Fruit fly (Drosophila melanogaster) whole organism, embryonic: ENCODE data around the gene CG14229.

Source experiments
- Asciz ChIP-seq: fragments of 200-800 bp; sonication (Bioruptor generic); optimal IDR thresholded peaks from 2 replicates; lab custom pipeline; 2017; ENCODE audit warnings: missing biosample characterization, mild to moderate bottlenecking, missing genetic modification characterization, missing genetic modification reagents
- BEAF-32 ChIP-seq: fragments of 200-800 bp; sonication (Bioruptor generic); optimal IDR thresholded peaks from 3 replicates; lab custom pipeline; 2017; ENCODE audit warnings: missing biosample characterization, missing genetic modification characterization, mild to moderate bottlenecking, moderate library complexity, missing genetic modification reagents
- CG10543 ChIP-seq: fragments of 200-800 bp; sonication (Bioruptor generic); optimal IDR thresholded peaks from 3 replicates; lab custom pipeline; 2017; ENCODE audit warnings: missing biosample characterization, mild to moderate bottlenecking, missing genetic modification characterization, moderate library complexity
- CG10959 ChIP-seq: fragments of 200-800 bp; sonication (Bioruptor generic); IDR thresholded peaks from 2 replicates; pipeline ENCODE4 v1.3.6; 2022; ENCODE audit warnings: missing biosample characterization, missing genetic modification characterization
- CG12236 ChIP-seq: fragments of 200-800 bp; sonication (Bioruptor generic); optimal IDR thresholded peaks from 2 replicates; lab custom pipeline; 2016; ENCODE audit warnings: missing biosample characterization, missing genetic modification characterization
- CG14441 ChIP-seq: fragments of 200-800 bp; sonication (Bioruptor generic); IDR thresholded peaks from 2 replicates; pipeline ENCODE4 v1.3.6; 2022; ENCODE audit warnings: missing biosample characterization, missing genetic modification characterization
- CG14710 ChIP-seq: fragments of 200-800 bp; sonication (Bioruptor generic); optimal IDR thresholded peaks from 3 replicates; lab custom pipeline; 2019; ENCODE audit warnings: missing biosample characterization, mild to moderate bottlenecking, missing genetic modification characterization, moderate library complexity
- CG15073 ChIP-seq: fragments of 200-800 bp; sonication (Bioruptor generic); optimal IDR thresholded peaks from 2 replicates; lab custom pipeline; 2016; ENCODE audit warnings: missing biosample characterization, missing genetic modification characterization
- CG17361 ChIP-seq: fragments of 200-800 bp; sonication (Bioruptor generic); IDR thresholded peaks from 3 replicates; pipeline ENCODE4 v1.3.6; 2022; ENCODE audit warnings: missing biosample characterization, missing genetic modification characterization
- CG2712 ChIP-seq: fragments of 200-800 bp; optimal IDR thresholded peaks from 3 replicates; lab custom pipeline; 2019; ENCODE audit warnings: missing biosample characterization, mild to moderate bottlenecking, missing genetic modification characterization, moderate library complexity
- CG4328 ChIP-seq: fragments of 200-800 bp; sonication (Bioruptor generic); optimal IDR thresholded peaks from 3 replicates; lab custom pipeline; 2017; ENCODE audit warnings: missing biosample characterization, missing genetic modification reagents, missing genetic modification characterization
- CG43689 ChIP-seq: fragments of 200-800 bp; sonication (Bioruptor generic); IDR thresholded peaks from 2 replicates; pipeline ENCODE4 v1.3.6; 2022; ENCODE audit warnings: missing biosample characterization, missing genetic modification characterization
- CG6175 ChIP-seq: fragments of 200-800 bp; sonication (Bioruptor generic); IDR thresholded peaks from 3 replicates; pipeline ENCODE4 v1.3.6; 2022; ENCODE audit warnings: missing biosample characterization, missing genetic modification characterization
- CG6854 ChIP-seq: fragments of 200-800 bp; sonication (Bioruptor generic); optimal IDR thresholded peaks from 3 replicates; lab custom pipeline; 2017; ENCODE audit warnings: missing biosample characterization, mild to moderate bottlenecking, missing genetic modification characterization
- CG7987 ChIP-seq: fragments of 200-800 bp; sonication (Bioruptor generic); optimal IDR thresholded peaks from 2 replicates; lab custom pipeline; 2018; ENCODE audit warnings: missing biosample characterization, mild to moderate bottlenecking, missing genetic modification characterization, moderate library complexity
- CG8924 ChIP-seq: fragments of 200-800 bp; optimal IDR thresholded peaks from 3 replicates; lab custom pipeline; 2019; ENCODE audit warnings: missing biosample characterization, mild to moderate bottlenecking, missing genetic modification characterization, moderate library complexity
- CkIIα-i1 ChIP-seq: fragments of 200-800 bp; sonication (Bioruptor generic); IDR thresholded peaks from 2 replicates; pipeline ENCODE4 v1.3.6; 2022; ENCODE audit warnings: missing biosample characterization, missing genetic modification characterization
- Dfd ChIP-seq, 2 experiments: fragments of >200 bp; optimal IDR thresholded peaks; 2 replicates each; lab custom pipeline; 2017; ENCODE audit warnings: missing biosample characterization in 2 of 2, missing genetic modification characterization in 2 of 2
- Doc2 ChIP-seq: fragments of 200-800 bp; sonication (Bioruptor generic); IDR thresholded peaks from 2 replicates; pipeline ENCODE4 v1.3.6; 2022; ENCODE audit warnings: missing biosample characterization, missing genetic modification characterization
- Dp ChIP-seq: fragments of 200-800 bp; sonication (Bioruptor generic); optimal IDR thresholded peaks from 2 replicates; lab custom pipeline; 2018; ENCODE audit warnings: missing biosample characterization, mild to moderate bottlenecking, missing genetic modification characterization, moderate library complexity
- H15 ChIP-seq: fragments of 200-800 bp; sonication (Bioruptor generic); IDR thresholded peaks from 3 replicates; pipeline ENCODE4 v1.3.6; 2022; ENCODE audit warnings: missing biosample characterization, missing genetic modification characterization
- Hmr ChIP-seq: fragments of 200-800 bp; sonication (Bioruptor generic); optimal IDR thresholded peaks from 3 replicates; lab custom pipeline; 2017; ENCODE audit warnings: mild to moderate bottlenecking, missing biosample characterization, missing genetic modification reagents, missing genetic modification characterization
- Mrtf ChIP-seq: fragments of 200-800 bp; sonication (Bioruptor generic); IDR thresholded peaks from 3 replicates; pipeline ENCODE4 v1.3.6; 2022; ENCODE audit warnings: missing biosample characterization, missing genetic modification characterization
- Sin3A ChIP-seq: fragments of >200 bp; optimal IDR thresholded peaks from 2 replicates; lab custom pipeline; 2018
- Vsx1 ChIP-seq: fragments of 200-800 bp; sonication (Bioruptor generic); optimal IDR thresholded peaks from 2 replicates; lab custom pipeline; 2017; ENCODE audit warnings: missing biosample characterization, mild to moderate bottlenecking, missing genetic modification characterization, missing genetic modification reagents
- al ChIP-seq: fragments of 200-800 bp; sonication (Bioruptor generic); IDR thresholded peaks from 2 replicates; pipeline ENCODE4 v1.3.6; 2022; ENCODE audit warnings: missing biosample characterization, missing genetic modification characterization
- ase ChIP-seq: fragments of 200-800 bp; sonication (Bioruptor generic); IDR thresholded peaks from 3 replicates; pipeline ENCODE4 v1.3.6; 2022; ENCODE audit warnings: missing biosample characterization, missing genetic modification characterization
- ato ChIP-seq: fragments of 200-800 bp; sonication (Bioruptor generic); IDR thresholded peaks from 2 replicates; pipeline ENCODE4 v1.3.6; 2022; ENCODE audit warnings: missing biosample characterization, missing genetic modification characterization; ENCODE audit not compliant: partially characterized antibody
- chm ChIP-seq: fragments of 200-800 bp; sonication (Bioruptor generic); IDR thresholded peaks from 2 replicates; pipeline ENCODE4 v1.3.6; 2022; ENCODE audit warnings: missing biosample characterization, missing genetic modification characterization
- ci ChIP-seq: fragments of 200-800 bp; sonication (Bioruptor generic); IDR thresholded peaks from 3 replicates; pipeline ENCODE4 v1.3.6; 2022; ENCODE audit warnings: missing biosample characterization, missing genetic modification characterization
- crp ChIP-seq, 2 experiments: fragments of 200-800 bp; sonication (Bioruptor generic); optimal IDR thresholded peaks; 2 replicates in 1 of 2; 3 replicates in 1 of 2; lab custom pipeline; 2017; ENCODE audit warnings: missing biosample characterization in 2 of 2, missing genetic modification characterization in 2 of 2, mild to moderate bottlenecking in 1 of 2, moderate library complexity in 1 of 2
- dimm ChIP-seq: fragments of 200-800 bp; sonication (Bioruptor generic); IDR thresholded peaks from 2 replicates; pipeline ENCODE4 v1.3.6; 2022; ENCODE audit warnings: missing biosample characterization, missing genetic modification characterization
- dmrt11E ChIP-seq: fragments of 200-800 bp; sonication (Bioruptor generic); optimal IDR thresholded peaks from 3 replicates; lab custom pipeline; 2018; ENCODE audit warnings: missing biosample characterization, mild to moderate bottlenecking, missing genetic modification characterization, moderate library complexity
- dmrt99B ChIP-seq: fragments of 200-800 bp; sonication (Bioruptor generic); optimal IDR thresholded peaks from 2 replicates; lab custom pipeline; 2018; ENCODE audit warnings: missing biosample characterization, mild to moderate bottlenecking, missing genetic modification characterization, moderate library complexity
- fd3F ChIP-seq: fragments of 200-800 bp; sonication (Bioruptor generic); optimal IDR thresholded peaks from 2 replicates; lab custom pipeline; 2018; ENCODE audit warnings: missing biosample characterization, mild to moderate bottlenecking, missing genetic modification characterization, moderate library complexity
- gfzf ChIP-seq: fragments of 200-800 bp; sonication (Bioruptor generic); optimal IDR thresholded peaks from 2 replicates; lab custom pipeline; 2016; ENCODE audit warnings: missing biosample characterization, mild to moderate bottlenecking, missing genetic modification characterization, moderate library complexity
- gro ChIP-seq: fragments of 200-800 bp; sonication (Bioruptor generic); optimal IDR thresholded peaks from 2 replicates; lab custom pipeline; 2016; ENCODE audit warnings: missing biosample characterization, missing genetic modification characterization
- h ChIP-seq: fragments of >200 bp; optimal IDR thresholded peaks from 2 replicates; lab custom pipeline; 2017
- jigr1 ChIP-seq: fragments of 200-800 bp; sonication (Bioruptor generic); IDR thresholded peaks from 3 replicates; pipeline ENCODE4 v1.3.6; 2022; ENCODE audit warnings: missing biosample characterization, missing genetic modification characterization
- klu ChIP-seq: fragments of 200-800 bp; sonication (Bioruptor generic); IDR thresholded peaks from 2 replicates; pipeline ENCODE4 v1.3.6; 2022; ENCODE audit warnings: missing biosample characterization, missing genetic modification characterization
- knrl ChIP-seq: fragments of 200-800 bp; sonication (Bioruptor generic); IDR thresholded peaks from 3 replicates; pipeline ENCODE4 v1.3.6; 2022; ENCODE audit warnings: missing biosample characterization, missing genetic modification characterization; ENCODE audit not compliant: partially characterized antibody
- lov ChIP-seq, 2 experiments: fragments of 200-800 bp in 1 of 2; fragments of >200 bp in 1 of 2; sonication (Bioruptor generic) in 1 of 2; IDR thresholded peaks in 1 of 2; optimal IDR thresholded peaks in 1 of 2; 2 replicates in 1 of 2; 3 replicates in 1 of 2; pipeline versions ENCODE4 v1.3.6 to Lab custom; 2017 to 2022; ENCODE audit warnings: missing biosample characterization in 1 of 2, missing genetic modification characterization in 1 of 2
- mam ChIP-seq: fragments of 200-800 bp; sonication (Bioruptor generic); optimal IDR thresholded peaks from 3 replicates; lab custom pipeline; 2016; ENCODE audit warnings: missing biosample characterization, missing genetic modification characterization
- pfk ChIP-seq: fragments of 200-800 bp; sonication (Bioruptor generic); optimal IDR thresholded peaks from 2 replicates; lab custom pipeline; 2018; ENCODE audit warnings: missing biosample characterization, mild to moderate bottlenecking, missing genetic modification characterization, moderate library complexity
- ro ChIP-seq: fragments of 200-800 bp; sonication (Bioruptor generic); IDR thresholded peaks from 2 replicates; pipeline ENCODE4 v1.3.6; 2022; ENCODE audit warnings: missing biosample characterization, missing genetic modification characterization
- run ChIP-seq: fragments of 200-800 bp; sonication (Bioruptor generic); optimal IDR thresholded peaks from 3 replicates; lab custom pipeline; 2018; ENCODE audit warnings: missing biosample characterization, mild to moderate bottlenecking, missing genetic modification characterization
- schlank ChIP-seq: fragments of 200-800 bp; sonication (Bioruptor generic); optimal IDR thresholded peaks from 2 replicates; lab custom pipeline; 2018; ENCODE audit warnings: missing biosample characterization, mild to moderate bottlenecking, missing genetic modification characterization
- sima ChIP-seq: fragments of 200-800 bp; sonication (Bioruptor generic); optimal IDR thresholded peaks from 2 replicates; lab custom pipeline; 2016; ENCODE audit warnings: missing biosample characterization, missing genetic modification characterization
- tin ChIP-seq: fragments of 200-800 bp; sonication (Bioruptor generic); optimal IDR thresholded peaks from 3 replicates; lab custom pipeline; 2016; ENCODE audit warnings: missing biosample characterization, missing genetic modification characterization
- toy ChIP-seq: fragments of 200-800 bp; sonication (Bioruptor generic); IDR thresholded peaks from 2 replicates; pipeline ENCODE4 v1.3.6; 2022; ENCODE audit warnings: missing biosample characterization, missing genetic modification characterization
- zen2 ChIP-seq: fragments of 200-800 bp; sonication (Bioruptor generic); IDR thresholded peaks from 3 replicates; pipeline ENCODE4 v1.3.6; 2022; ENCODE audit warnings: missing biosample characterization, missing genetic modification characterization; ENCODE audit not compliant: partially characterized antibody

The CG14229 gene

DNA sequence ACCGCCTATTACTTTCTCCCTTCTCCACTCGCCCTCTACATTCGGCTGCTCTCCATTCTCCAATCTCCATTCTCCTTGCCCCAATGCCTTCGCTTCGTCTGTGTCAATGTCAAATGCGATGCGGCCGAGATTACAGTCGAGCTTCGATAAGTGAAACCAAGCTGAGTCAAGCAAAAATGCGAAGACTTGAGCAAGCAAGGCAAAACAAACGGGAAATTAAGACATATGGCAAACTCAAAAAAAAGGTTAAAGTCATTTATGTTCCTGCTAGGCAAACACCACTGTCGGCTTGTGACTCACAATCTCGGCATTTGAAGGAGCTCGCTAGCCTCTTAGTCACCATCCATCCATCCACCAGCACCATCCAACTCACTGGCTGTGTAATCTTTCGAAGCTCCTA, 26.6 kb downstream of the CG14229 start (continued):
- TF ChIP-seq jigr1 (GFP tag; lab: Robert Waterston, UW) (peak; percentile 64; the same call in 2 of the 3 replicates), sima (GFP tag; lab: Kevin White, UChicago) (peak; percentile 75), Mrtf (GFP tag; lab: Robert Waterston, UW) (peak; percentile 95), CG43689 (GFP tag; lab: Robert Waterston, UW) (peak; percentile 92), run (tag; lab: Kevin White, UChicago) (peak; percentile 84), Dfd (GFP tag; optimal IDR thresholded peaks at IDR 0.05; lab: Kevin White, UChicago) (no peak), ci (GFP tag; lab: Robert Waterston, UW) (peak; percentile 98), Sin3A (lab: Kevin White, UChicago) (no peak), CG15073 (GFP tag; lab: Kevin White, UChicago) (peak; percentile 86), Asciz (GFP tag; lab: Kevin White, UChicago) (peak; percentile 77), fd3F (GFP tag; lab: Kevin White, UChicago) (peak; percentile 94), dmrt11E (tag; lab: Kevin White, UChicago) (peak; percentile 98), ase (peak; percentile 86), Doc2 (peak; percentile 56; the same call in 1 of the 2 replicates), CG4328 (GFP tag; lab: Kevin White, UChicago) (peak; percentile 84), lov (optimal IDR thresholded peaks at IDR 0.05; lab: Kevin White, UChicago) (no peak), lov (GFP tag; IDR thresholded peaks at IDR 0.05; lab: Robert Waterston, UW) (peak; percentile 95), dimm (GFP tag; lab: Robert Waterston, UW) (peak; percentile 93), ro (peak; percentile 86), Dp (peak; percentile 12), chm (peak; percentile 98), H15 (GFP tag; lab: Robert Waterston, UW) (peak; percentile 90), crp (GFP tag; optimal IDR thresholded peaks at IDR 0.05; lab: Kevin White, UChicago) (peak in 1 of 2 experiments; percentile 64), CG10959 (GFP tag; lab: Robert Waterston, UW) (peak; percentile 97), CG6854 (GFP tag; lab: Kevin White, UChicago) (peak; percentile 79), CG8924 (tag; lab: Kevin White, UChicago) (peak; percentile 94), zen2 (GFP tag; lab: Robert Waterston, UW) (no peak), klu (GFP tag; lab: Robert Waterston, UW) (peak; percentile 86), CG2712 (tag; lab: Kevin White, UChicago) (peak; percentile 95), tin (peak; percentile 97), gro (peak; percentile 97), CG17361 (GFP tag; lab: Robert Waterston, UW) (peak; percentile 92), toy (GFP tag; lab: Robert Waterston, UW) (peak; percentile 72; the same call in 1 of the 2 replicates), Vsx1 (GFP tag; lab: Kevin White, UChicago) (peak; percentile 91), al (GFP tag; lab: Robert Waterston, UW) (peak; percentile 84), CkIIα-i1 (GFP tag; lab: Robert Waterston, UW) (peak; percentile 32; the same call in 1 of the 2 replicates), CG10543 (GFP tag; lab: Kevin White, UChicago) (peak; percentile 96), knrl (GFP tag; lab: Robert Waterston, UW) (no peak), h (lab: Kevin White, UChicago) (no peak), gfzf (GFP tag; lab: Kevin White, UChicago) (peak; percentile 14), pfk (peak; percentile 13), Hmr (peak; percentile 96), CG6175 (GFP tag; lab: Robert Waterston, UW) (peak; percentile 89), schlank (tag; lab: Kevin White, UChicago) (peak; percentile 97), dmrt99B (tag; lab: Kevin White, UChicago) (peak; percentile 93), CG7987 (GFP tag; lab: Kevin White, UChicago) (peak; percentile 86), CG14441 (GFP tag; lab: Robert Waterston, UW) (peak; percentile 92), ato (GFP tag; lab: Robert Waterston, UW) (no peak), CG12236 (peak; percentile 96), BEAF-32 (GFP tag; lab: Kevin White, UChicago) (peak; percentile 18), mam (GFP tag; lab: Kevin White, UChicago) (peak; percentile 99), CG14710 (tag; lab: Kevin White, UChicago) (peak; percentile 92)
